Worm (Caenorhabditis elegans): ENCODE measurements around the gene sfxn-1.5.

The sfxn-1.5 gene

DNA sequence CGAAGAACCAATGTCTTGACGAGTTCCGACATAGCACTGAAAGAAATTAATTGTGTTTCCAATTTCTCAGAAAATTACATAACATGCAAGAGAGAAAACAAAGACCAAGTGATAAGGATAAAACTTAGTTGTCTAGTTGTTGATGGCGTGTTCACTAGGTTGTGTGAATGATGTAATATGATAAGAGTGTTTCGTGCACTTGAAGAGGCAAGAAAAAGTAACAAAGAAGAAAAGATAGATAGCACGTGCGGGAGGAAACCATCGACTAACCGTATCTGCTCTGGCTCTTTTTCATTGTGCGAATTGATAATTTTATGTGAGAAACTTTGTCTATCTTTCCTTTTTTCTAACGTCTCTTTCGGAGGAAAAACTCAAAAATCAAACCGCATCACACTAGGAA lies at the start of gene sfxn-1.5:
Gene sfxn-1.5, minus strand, starts transcription at position 36 of the 400 bp plus-strand sequence.
- TF ChIP-seq nhr-28 (tag; optimal IDR thresholded peaks at IDR 0.05): no peak
- no peak for TF ChIP-seq lin-13 (tag; optimal IDR thresholded peaks at IDR 0.05)
- no peak for TF ChIP-seq ceh-39 (tag; optimal IDR thresholded peaks at IDR 0.05)
- TF ChIP-seq sptf-1 (tag; optimal IDR thresholded peaks at IDR 0.05): no peak
- no peak for TF ChIP-seq ztf-11 (tag; optimal IDR thresholded peaks at IDR 0.05)
- no peak for TF ChIP-seq ceh-43 (GFP tag; optimal IDR thresholded peaks at IDR 0.05)
- no peak for TF ChIP-seq M03D4.4 (tag; optimal IDR thresholded peaks at IDR 0.05)
- TF ChIP-seq unc-39 (tag; optimal IDR thresholded peaks at IDR 0.05): no peak
- no peak for TF ChIP-seq elt-3 (tag; optimal IDR thresholded peaks at IDR 0.05)
- no peak for TF ChIP-seq unc-120 (tag; optimal IDR thresholded peaks at IDR 0.05; ENCODE audit: poor library complexity, severe bottlenecking)
- TF ChIP-seq nhr-76 (tag; optimal IDR thresholded peaks at IDR 0.05): no peak
- TF ChIP-seq flh-1 (GFP tag; optimal IDR thresholded peaks at IDR 0.05): no peak
- TF ChIP-seq nhr-12 (tag; optimal IDR thresholded peaks at IDR 0.05): no peak
- no peak for TF ChIP-seq mab-5 (tag; optimal IDR thresholded peaks at IDR 0.05)
- no peak for TF ChIP-seq tbx-8 (GFP tag; optimal IDR thresholded peaks at IDR 0.05)
- TF ChIP-seq lsy-2 (tag; optimal IDR thresholded peaks at IDR 0.05): no peak
- TF ChIP-seq elt-1 (tag; optimal IDR thresholded peaks at IDR 0.05; ENCODE audit: borderline replicate concordance, insufficient read depth): no peak

DNA sequence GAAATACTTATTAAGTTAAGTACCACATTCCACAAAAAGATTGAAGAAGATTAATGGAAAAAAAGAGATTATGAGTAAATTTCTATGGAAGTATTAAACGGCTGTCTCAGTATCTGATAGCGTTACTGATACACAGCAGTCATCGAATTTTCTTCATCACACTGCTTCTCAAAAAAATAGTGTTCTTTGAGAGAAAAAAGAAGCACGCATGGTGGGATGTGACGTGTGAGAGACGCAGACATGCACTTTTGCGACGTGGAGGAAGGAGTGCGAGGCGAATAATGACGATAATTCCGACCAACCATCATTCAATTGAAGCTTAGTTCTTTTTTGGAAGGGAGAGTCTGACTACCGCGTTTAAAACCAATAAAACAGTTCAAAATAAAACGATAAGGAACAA lies 48.8 kb upstream of the sfxn-1.5 start, which contains the start of gene C44C10.11:
Gene C44C10.11, minus strand, starts transcription at position 115 of the 400 bp plus-strand sequence.
- TF ChIP-seq ztf-11 (tag; optimal IDR thresholded peaks at IDR 0.05) (no peak), ceh-43 (GFP tag; optimal IDR thresholded peaks at IDR 0.05) (no peak), nhr-12 (tag; optimal IDR thresholded peaks at IDR 0.05) (no peak), elt-1 (tag; optimal IDR thresholded peaks at IDR 0.05; ENCODE audit: borderline replicate concordance, insufficient read depth) (no peak), sem-2 (GFP tag; optimal IDR thresholded peaks at IDR 0.05) (no peak), drap-1 (GFP tag; optimal IDR thresholded peaks at IDR 0.05) (no peak), ceh-39 (tag; optimal IDR thresholded peaks at IDR 0.05) (no peak), ces-1 (GFP tag; optimal IDR thresholded peaks at IDR 0.05) (no peak), lsy-2 (tag; optimal IDR thresholded peaks at IDR 0.05) (no peak), flh-1 (GFP tag; optimal IDR thresholded peaks at IDR 0.05) (no peak), unc-62 (GFP tag; optimal IDR thresholded peaks at IDR 0.05) (no peak), cnd-1 (tag; optimal IDR thresholded peaks at IDR 0.05) (no peak)

DNA sequence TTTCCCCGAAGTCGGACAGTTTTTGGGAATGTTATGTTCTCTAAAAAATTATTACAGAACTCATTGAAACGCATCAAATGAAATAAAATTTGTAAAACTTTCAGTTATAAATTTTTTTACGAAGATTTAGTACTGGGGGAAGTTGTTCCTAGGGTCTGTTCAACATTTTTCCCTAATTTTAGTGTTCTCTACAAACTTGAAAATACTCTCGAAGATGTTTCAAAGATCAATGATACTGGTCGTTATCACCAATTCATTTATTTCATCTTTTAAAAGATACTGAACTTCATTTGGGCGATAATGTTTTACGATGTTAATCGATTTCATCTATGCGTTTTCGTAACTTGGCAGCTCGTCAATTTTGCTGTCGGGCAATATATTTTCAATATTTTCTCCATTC lies 40.8 kb upstream of the sfxn-1.5 start, which contains the start of gene C44C10.3:
Gene C44C10.3, plus strand, starts transcription at position 301 of the 400 bp plus-strand sequence.
- TF ChIP-seq elt-3 (tag; optimal IDR thresholded peaks at IDR 0.05): no peak
- TF ChIP-seq M03D4.4 (tag; optimal IDR thresholded peaks at IDR 0.05): no peak
- TF ChIP-seq nhr-76 (tag; optimal IDR thresholded peaks at IDR 0.05): no peak
- no peak for TF ChIP-seq lin-13 (tag; optimal IDR thresholded peaks at IDR 0.05)
- TF ChIP-seq blmp-1 (tag; optimal IDR thresholded peaks at IDR 0.05): no peak
- TF ChIP-seq lsy-2 (tag; optimal IDR thresholded peaks at IDR 0.05): no peak
- no peak for TF ChIP-seq mep-1 (tag; optimal IDR thresholded peaks at IDR 0.05)
- no peak for TF ChIP-seq hlh-1 (tag; optimal IDR thresholded peaks at IDR 0.05)

DNA sequence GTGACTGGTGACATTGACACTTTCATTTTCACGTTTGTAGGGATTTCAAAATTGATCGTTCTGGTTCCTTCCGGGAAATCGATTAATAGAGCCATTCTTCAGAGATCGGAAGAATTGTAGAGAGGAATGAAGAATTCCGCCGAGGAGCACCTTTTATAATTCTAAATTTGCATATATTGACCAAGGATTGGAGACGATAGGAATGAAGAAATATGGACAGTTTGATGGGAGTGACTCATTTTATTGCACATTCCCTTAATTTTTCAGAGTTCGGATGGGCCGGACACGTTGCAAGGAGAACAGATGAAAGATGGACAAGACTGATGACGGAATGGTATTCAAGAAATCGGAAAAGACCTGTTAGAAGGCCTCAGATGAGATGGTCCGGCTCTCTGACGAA lies 38.8 kb upstream of the sfxn-1.5 start, which contains the start of gene C44C10.15:
Gene C44C10.15, minus strand, starts transcription at position 101 of the 400 bp plus-strand sequence.
- TF ChIP-seq mab-5 (tag; optimal IDR thresholded peaks at IDR 0.05) (no peak), unc-120 (tag; optimal IDR thresholded peaks at IDR 0.05; ENCODE audit: poor library complexity, severe bottlenecking) (no peak), elt-3 (tag; optimal IDR thresholded peaks at IDR 0.05) (no peak), ceh-43 (GFP tag; optimal IDR thresholded peaks at IDR 0.05) (no peak), ham-2 (GFP tag; optimal IDR thresholded peaks at IDR 0.05) (no peak), ztf-11 (tag; optimal IDR thresholded peaks at IDR 0.05) (no peak), nhr-12 (tag; optimal IDR thresholded peaks at IDR 0.05) (no peak), elt-1 (tag; optimal IDR thresholded peaks at IDR 0.05; ENCODE audit: borderline replicate concordance, insufficient read depth) (no peak), mep-1 (tag; optimal IDR thresholded peaks at IDR 0.05) (no peak), sptf-1 (tag; optimal IDR thresholded peaks at IDR 0.05) (no peak), tbx-8 (GFP tag; optimal IDR thresholded peaks at IDR 0.05) (no peak), snpc-4 (tag; optimal IDR thresholded peaks at IDR 0.05) (no peak), drap-1 (GFP tag; optimal IDR thresholded peaks at IDR 0.05) (no peak), lin-32 (GFP tag; optimal IDR thresholded peaks at IDR 0.05) (no peak), ces-1 (GFP tag; optimal IDR thresholded peaks at IDR 0.05) (no peak), nhr-2 (tag; optimal IDR thresholded peaks at IDR 0.05) (no peak), pha-4 (tag; optimal IDR thresholded peaks at IDR 0.05) (no peak), ceh-83 (GFP tag; optimal IDR thresholded peaks at IDR 0.05) (no peak)

DNA sequence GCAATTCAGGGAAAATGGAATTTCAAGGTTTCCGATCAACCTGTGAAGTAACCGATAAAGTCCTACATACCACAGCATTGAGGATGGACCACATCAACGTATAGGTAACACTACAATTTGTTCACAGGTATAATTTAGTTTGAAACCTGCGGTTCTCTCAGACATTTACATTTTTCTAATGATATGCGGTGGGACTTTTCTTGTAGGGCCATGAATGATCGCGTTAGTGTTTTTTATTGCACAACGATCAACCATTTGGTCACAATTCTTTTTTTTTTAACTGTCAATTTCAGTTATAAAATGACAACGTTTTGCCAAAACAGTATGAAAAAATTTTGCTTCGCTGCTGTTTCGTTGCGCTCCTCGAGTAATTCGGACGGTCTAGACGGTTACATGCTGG lies 35.2 kb upstream of the sfxn-1.5 start, which contains the start of gene C44C10.12:
Gene C44C10.12, plus strand, starts transcription at position 301 of the 400 bp plus-strand sequence.
- no peak for TF ChIP-seq zip-8 (tag; optimal IDR thresholded peaks at IDR 0.05)
- TF ChIP-seq mep-1 (tag; optimal IDR thresholded peaks at IDR 0.05): no peak
- no peak for TF ChIP-seq ces-1 (GFP tag; optimal IDR thresholded peaks at IDR 0.05)
- no peak for TF ChIP-seq lsy-2 (tag; optimal IDR thresholded peaks at IDR 0.05)
- TF ChIP-seq nhr-12 (tag; optimal IDR thresholded peaks at IDR 0.05): no peak
- TF ChIP-seq nhr-237 (tag; optimal IDR thresholded peaks at IDR 0.05): no peak
- TF ChIP-seq drap-1 (GFP tag; optimal IDR thresholded peaks at IDR 0.05): no peak
- no peak for TF ChIP-seq M03D4.4 (tag; optimal IDR thresholded peaks at IDR 0.05)
- TF ChIP-seq mls-2 (tag; optimal IDR thresholded peaks at IDR 0.05): no peak
- no peak for TF ChIP-seq elt-3 (tag; optimal IDR thresholded peaks at IDR 0.05)
- no peak for TF ChIP-seq nhr-2 (tag; optimal IDR thresholded peaks at IDR 0.05)
- TF ChIP-seq mab-5 (tag; optimal IDR thresholded peaks at IDR 0.05): no peak
- no peak for TF ChIP-seq bed-3 (GFP tag; optimal IDR thresholded peaks at IDR 0.05)

Measured in whole organism, mixed stage, embryonic.